Fruit fly (Drosophila melanogaster) whole organism, pupa: ENCODE results near the gene st.

Experiments used
- CG32121 ChIP-seq: fragments of 200-800 bp; sonication (Bioruptor generic); IDR thresholded peaks from 2 replicates; pipeline ENCODE4 v1.3.6; 2022; ENCODE audit warnings: missing biosample characterization, missing genetic modification characterization
- CG4496 ChIP-seq: fragments of 200-800 bp; sonication (Bioruptor generic); IDR thresholded peaks from 3 replicates; pipeline ENCODE4 v1.3.6; 2022; ENCODE audit warnings: missing biosample characterization, missing genetic modification characterization
- CG8301 ChIP-seq: fragments of 200-800 bp; sonication (Bioruptor generic); optimal IDR thresholded peaks from 2 replicates; lab custom pipeline; 2018; ENCODE audit warnings: missing biosample characterization, mild to moderate bottlenecking, missing genetic modification characterization
- EcR ChIP-seq: fragments of 200-800 bp; sonication (Bioruptor generic); optimal IDR thresholded peaks from 3 replicates; lab custom pipeline; 2019; ENCODE audit warnings: missing biosample characterization, missing genetic modification characterization, mild to moderate bottlenecking, moderate library complexity, missing genetic modification reagents
- Snoo ChIP-seq: fragments of 200-800 bp; sonication (Bioruptor generic); optimal IDR thresholded peaks from 3 replicates; lab custom pipeline; 2017; ENCODE audit warnings: missing biosample characterization, mild to moderate bottlenecking, missing genetic modification characterization, inconsistent platforms

dm6 chr3L:16478608-16479203 lies 18.7 kb upstream of the st start:
- TF ChIP-seq Snoo (tag; lab: Kevin White, UChicago) (no peak), EcR (GFP tag; lab: Kevin White, UChicago) (peak; percentile 12), CG8301 (tag; lab: Kevin White, UChicago) (no peak), CG4496 (GFP tag; lab: Robert Waterston, UW) (0 out of 3 replicates have a peak, but pooled peaks have one; percentile 27), CG32121 (GFP tag; lab: Robert Waterston, UW) (no peak)
